Fruit fly (Drosophila melanogaster): ENCODE data around the gene CG7879.

dm6 chr3L:1531159-1531558 lies 37.2 kb downstream of the CG7879 start, which contains the start of gene Ir62a:
- TF ChIP-seq Myc (optimal IDR thresholded peaks at IDR 0.05): no peak
- TF ChIP-seq h (optimal IDR thresholded peaks at IDR 0.05): no peak

Measured in Kc167 (cell line).